Worm (Caenorhabditis elegans) whole organism, young adult: ENCODE measurements around the gene bath-10.

Experiments used
- B0035.1 ChIP-seq: sonication (generic microtip); optimal IDR thresholded peaks from 2 replicates; lab custom pipeline; 2016; ENCODE audit warnings: missing genetic modification characterization, mild to moderate bottlenecking, missing compliant biosample characterization, missing genotype, missing genetic modification reagents
- C06A6.2 ChIP-seq: fragments of 200-800 bp; sonication (Bioruptor generic); conservative IDR thresholded peaks from 2 replicates; pipeline ENCODE4 v1.3.6; 2022; ENCODE audit warnings: missing genetic modification characterization, missing compliant biosample characterization
- F22D6.2 ChIP-seq: sonication (generic microtip); optimal IDR thresholded peaks from 2 replicates; lab custom pipeline; 2016; ENCODE audit warnings: mild to moderate bottlenecking, missing genetic modification characterization, missing compliant biosample characterization
- F39B2.1 ChIP-seq: fragments of 200-800 bp; sonication (Bioruptor generic); IDR thresholded peaks from 2 replicates; pipeline ENCODE4 v1.3.6; 2022; ENCODE audit warnings: missing genetic modification reagents, missing genetic modification characterization, missing compliant biosample characterization
- F55B11.4 ChIP-seq: sonication (generic microtip); optimal IDR thresholded peaks from 2 replicates; lab custom pipeline; 2016; ENCODE audit warnings: missing compliant biosample characterization, missing genetic modification characterization, borderline replicate concordance; ENCODE audit not compliant: insufficient read depth
- K11D2.4 ChIP-seq: fragments of 200-800 bp; sonication (Bioruptor generic); IDR thresholded peaks from 2 replicates; pipeline ENCODE4 v1.3.6; 2022; ENCODE audit warnings: missing genetic modification reagents, missing genetic modification characterization, missing compliant biosample characterization
- Y53G8AR.9 ChIP-seq: fragments of 200-800 bp; sonication (Bioruptor generic); conservative IDR thresholded peaks from 2 replicates; pipeline ENCODE4 v1.3.6; 2022; ENCODE audit warnings: missing genetic modification reagents, missing genetic modification characterization, missing compliant biosample characterization
- Y79H2A.3 ChIP-seq: fragments of 200-800 bp; sonication (Bioruptor generic); conservative IDR thresholded peaks from 2 replicates; pipeline ENCODE4 v1.3.6; 2022; ENCODE audit warnings: missing genetic modification reagents, missing genetic modification characterization, missing compliant biosample characterization
- aptf-3 ChIP-seq: fragments of 200-800 bp; sonication (Bioruptor generic); IDR thresholded peaks from 2 replicates; pipeline ENCODE4 v1.3.6; 2022; ENCODE audit warnings: missing genetic modification characterization, missing compliant biosample characterization
- atf-7 ChIP-seq: sonication (generic microtip); optimal IDR thresholded peaks from 2 replicates; lab custom pipeline; 2017; ENCODE audit warnings: mild to moderate bottlenecking, missing genetic modification characterization, missing compliant biosample characterization
- athp-1 ChIP-seq: sonication (generic microtip); optimal IDR thresholded peaks from 2 replicates; lab custom pipeline; 2017; ENCODE audit warnings: mild to moderate bottlenecking, missing genetic modification characterization, missing compliant biosample characterization
- attf-5 ChIP-seq: fragments of 200-800 bp; sonication (Bioruptor generic); optimal IDR thresholded peaks from 2 replicates; lab custom pipeline; 2018; ENCODE audit warnings: mild to moderate bottlenecking, missing genetic modification characterization, missing compliant biosample characterization
- attf-6 ChIP-seq: fragments of 200-800 bp; sonication (Bioruptor generic); IDR thresholded peaks from 2 replicates; pipeline ENCODE4 v1.3.6; 2022; ENCODE audit warnings: missing genetic modification reagents, missing genetic modification characterization, missing compliant biosample characterization
- bed-2 ChIP-seq: fragments of 200-800 bp; sonication (Bioruptor generic); IDR thresholded peaks from 2 replicates; pipeline ENCODE4 v1.3.6; 2022; ENCODE audit warnings: missing genetic modification reagents, missing genetic modification characterization, missing compliant biosample characterization
- cebp-1 ChIP-seq, 2 experiments: fragments of 200-800 bp in 1 of 2; sonication (Bioruptor generic) in 1 of 2; sonication (generic microtip) in 1 of 2; IDR thresholded peaks in 1 of 2; optimal IDR thresholded peaks in 1 of 2; 2 replicates each; pipeline versions ENCODE4 v1.3.6 to Lab custom; 2017 to 2022; ENCODE audit warnings: missing compliant biosample characterization in 2 of 2, missing genetic modification characterization in 2 of 2, mild to moderate bottlenecking in 1 of 2, missing genetic modification reagents in 1 of 2, moderate library complexity in 1 of 2
- ceh-100 ChIP-seq: fragments of 200-800 bp; sonication (Bioruptor generic); IDR thresholded peaks from 2 replicates; pipeline ENCODE4 v1.3.6; 2022; ENCODE audit warnings: missing genetic modification reagents, missing genetic modification characterization, missing compliant biosample characterization
- ceh-27 ChIP-seq: fragments of 200-800 bp; sonication (Bioruptor generic); optimal IDR thresholded peaks from 2 replicates; lab custom pipeline; 2018; ENCODE audit warnings: mild to moderate bottlenecking, missing genetic modification characterization, moderate library complexity, missing compliant biosample characterization
- ceh-91 ChIP-seq: fragments of 200-800 bp; sonication (Bioruptor generic); IDR thresholded peaks from 2 replicates; pipeline ENCODE4 v1.3.6; 2022; ENCODE audit warnings: missing genetic modification reagents, missing genetic modification characterization, missing compliant biosample characterization
- dpl-1 ChIP-seq: fragments of 150-350 bp; optimal IDR thresholded peaks from 2 replicates; lab custom pipeline; 2014; ENCODE audit warnings: missing biosample characterization, missing genetic modification reagents, missing genetic modification characterization
- ekl-4 ChIP-seq: fragments of 200-800 bp; sonication (Bioruptor generic); IDR thresholded peaks from 2 replicates; pipeline ENCODE4 v1.3.6; 2022; ENCODE audit warnings: missing genetic modification reagents, missing genetic modification characterization, missing compliant biosample characterization
- fkh-3 ChIP-seq: sonication (generic microtip); optimal IDR thresholded peaks from 2 replicates; lab custom pipeline; 2016; ENCODE audit warnings: mild to moderate bottlenecking, missing genetic modification characterization, missing compliant biosample characterization
- gei-17 ChIP-seq: fragments of 200-800 bp; sonication (Bioruptor generic); optimal IDR thresholded peaks from 2 replicates; lab custom pipeline; 2018; ENCODE audit warnings: mild to moderate bottlenecking, missing genetic modification characterization, missing compliant biosample characterization
- him-1 ChIP-seq: sonication (generic microtip); optimal IDR thresholded peaks from 2 replicates; lab custom pipeline; 2016; ENCODE audit warnings: missing genotype, missing genetic modification reagents, missing genetic modification characterization, missing compliant biosample characterization
- hlh-26 ChIP-seq: fragments of 200-800 bp; sonication (Bioruptor generic); conservative IDR thresholded peaks from 2 replicates; pipeline ENCODE4 v1.3.6; 2022; ENCODE audit warnings: missing genetic modification reagents, missing genetic modification characterization, missing compliant biosample characterization
- hmg-1.2 ChIP-seq: fragments of 200-800 bp; sonication (Bioruptor generic); IDR thresholded peaks from 2 replicates; pipeline ENCODE4 v1.3.6; 2022; ENCODE audit warnings: missing genetic modification reagents, missing genetic modification characterization, missing compliant biosample characterization
- hsf-1 ChIP-seq: fragments of 200-800 bp; sonication (Bioruptor generic); IDR thresholded peaks from 2 replicates; pipeline ENCODE4 v1.3.6; 2022; ENCODE audit warnings: missing genetic modification reagents, missing genetic modification characterization, missing compliant biosample characterization
- lag-1 ChIP-seq: fragments of 200-800 bp; sonication (Bioruptor generic); IDR thresholded peaks from 2 replicates; pipeline ENCODE4 v1.3.6; 2022; ENCODE audit warnings: missing genetic modification reagents, missing genetic modification characterization, missing compliant biosample characterization
- let-526 ChIP-seq: fragments of 200-800 bp; sonication (Bioruptor generic); IDR thresholded peaks from 2 replicates; pipeline ENCODE4 v1.3.6; 2022; ENCODE audit warnings: missing genetic modification reagents, missing genetic modification characterization, missing compliant biosample characterization
- lin-35 ChIP-seq, 3 experiments: fragments of 150-350 bp in 2 of 3; sonication (generic microtip) in 1 of 3; optimal IDR thresholded peaks; 2 replicates each; lab custom pipeline; 2014 to 2018; ENCODE audit warnings: missing biosample characterization in 3 of 3, missing genetic modification characterization in 3 of 3, missing genetic modification reagents in 3 of 3
- mes-4 ChIP-seq: sonication (generic microtip); optimal IDR thresholded peaks from 2 replicates; lab custom pipeline; 2016; ENCODE audit warnings: missing genotype, missing genetic modification characterization, missing compliant biosample characterization
- nfya-2 ChIP-seq: fragments of 200-800 bp; sonication (Bioruptor generic); IDR thresholded peaks from 2 replicates; pipeline ENCODE4 v1.3.6; 2022; ENCODE audit warnings: missing genetic modification reagents, missing genetic modification characterization, missing compliant biosample characterization
- nhr-120 ChIP-seq: fragments of 200-800 bp; sonication (Bioruptor generic); IDR thresholded peaks from 2 replicates; pipeline ENCODE4 v1.3.6; 2022; ENCODE audit warnings: missing genetic modification characterization, missing compliant biosample characterization
- nhr-179 ChIP-seq: sonication (generic microtip); optimal IDR thresholded peaks from 2 replicates; lab custom pipeline; 2016; ENCODE audit warnings: mild to moderate bottlenecking, missing genetic modification characterization, missing compliant biosample characterization
- pbrm-1 ChIP-seq: fragments of 200-800 bp; sonication (Bioruptor generic); IDR thresholded peaks from 2 replicates; pipeline ENCODE4 v1.3.6; 2022; ENCODE audit warnings: missing genetic modification reagents, missing genetic modification characterization, missing compliant biosample characterization
- snpc-1.1 ChIP-seq: sonication (generic microtip); optimal IDR thresholded peaks from 2 replicates; lab custom pipeline; 2017; ENCODE audit warnings: missing genetic modification characterization, mild to moderate bottlenecking, missing compliant biosample characterization, antibody characterized with exemption, moderate library complexity, missing genotype, missing genetic modification reagents; ENCODE audit not compliant: insufficient read depth
- snpc-4 ChIP-seq, 5 experiments: fragments of 150-350 bp in 1 of 5; sonication (generic microtip) in 4 of 5; optimal IDR thresholded peaks; 2 replicates each; lab custom pipeline; 2014 to 2018; ENCODE audit warnings: missing genetic modification characterization in 5 of 5, missing biosample characterization in 3 of 5, antibody characterized with exemption in 2 of 5, mild to moderate bottlenecking in 2 of 5, missing compliant biosample characterization in 2 of 5, missing genotype in 2 of 5, moderate library complexity in 2 of 5, missing genetic modification reagents in 1 of 5
- sptf-2 ChIP-seq: fragments of 200-800 bp; sonication (Bioruptor generic); optimal IDR thresholded peaks from 2 replicates; lab custom pipeline; 2018; ENCODE audit warnings: mild to moderate bottlenecking, missing genetic modification characterization, missing compliant biosample characterization
- tbp1 ChIP-seq: fragments of 200-800 bp; sonication (Bioruptor generic); optimal IDR thresholded peaks from 2 replicates; lab custom pipeline; 2018; ENCODE audit warnings: mild to moderate bottlenecking, missing genetic modification characterization, missing compliant biosample characterization
- tbx-9 ChIP-seq: sonication (generic microtip); optimal IDR thresholded peaks from 2 replicates; lab custom pipeline; 2016; ENCODE audit warnings: borderline replicate concordance, missing genetic modification characterization, inconsistent platforms, missing compliant biosample characterization
- tlf-1 ChIP-seq: fragments of 200-800 bp; sonication (Bioruptor generic); optimal IDR thresholded peaks from 2 replicates; lab custom pipeline; 2018; ENCODE audit warnings: mild to moderate bottlenecking, missing genetic modification characterization, missing compliant biosample characterization
- xnd-1 ChIP-seq: sonication (generic microtip); optimal IDR thresholded peaks from 2 replicates; lab custom pipeline; 2016; ENCODE audit warnings: missing genotype, missing genetic modification reagents, missing genetic modification characterization, missing compliant biosample characterization
- zim-3 ChIP-seq: sonication (generic microtip); optimal IDR thresholded peaks from 2 replicates; lab custom pipeline; 2017; ENCODE audit warnings: mild to moderate bottlenecking, missing genetic modification characterization, moderate library complexity, missing compliant biosample characterization
- ztf-22 ChIP-seq: fragments of 200-800 bp; sonication (Bioruptor generic); optimal IDR thresholded peaks from 2 replicates; lab custom pipeline; 2018; ENCODE audit warnings: mild to moderate bottlenecking, missing genetic modification characterization, moderate library complexity, missing compliant biosample characterization
- ztf-3 ChIP-seq: fragments of 200-800 bp; sonication (Bioruptor generic); optimal IDR thresholded peaks from 2 replicates; lab custom pipeline; 2018; ENCODE audit warnings: mild to moderate bottlenecking, missing genetic modification characterization, missing compliant biosample characterization
- ztf-6 ChIP-seq: fragments of 200-800 bp; sonication (Bioruptor generic); IDR thresholded peaks from 2 replicates; pipeline ENCODE4 v1.3.6; 2022; ENCODE audit warnings: missing genetic modification reagents, missing genetic modification characterization, missing compliant biosample characterization

bath-10 gene

ce11 chrII:3374779-3375178, at the start of gene bath-10:
TSS of gene bath-10 (plus strand) at chrII:3375079.
- no peak for TF ChIP-seq attf-5 (GFP tag; lab: Kevin White, UChicago)
- TF ChIP-seq let-526 (GFP tag; lab: Robert Waterston, UW) = no peak
- TF ChIP-seq ceh-91 = no peak
- no peak for TF ChIP-seq Y79H2A.3 (GFP tag; lab: Robert Waterston, UW)
- no peak for TF ChIP-seq aptf-3 (GFP tag; lab: Robert Waterston, UW)
- no peak for TF ChIP-seq hlh-26 (GFP tag; lab: Robert Waterston, UW)
- TF ChIP-seq atf-7 (tag; lab: Kevin White, UChicago) = no peak

- no peak for TF ChIP-seq ztf-3 (GFP tag; lab: Kevin White, UChicago)
- TF ChIP-seq B0035.1 (tag; lab: Kevin White, UChicago) = no peak
- no peak for TF ChIP-seq sptf-2
- TF ChIP-seq hmg-1.2 (GFP tag; lab: Robert Waterston, UW) = no peak
- no peak for TF ChIP-seq hsf-1 (GFP tag; lab: Robert Waterston, UW)
- no peak for TF ChIP-seq athp-1 (tag; lab: Kevin White, UChicago)
- TF ChIP-seq ceh-27 = no peak
- TF ChIP-seq ztf-6 (GFP tag; lab: Robert Waterston, UW) = no peak
- TF ChIP-seq cebp-1 (GFP tag; IDR thresholded peaks at IDR 0.05; lab: Robert Waterston, UW) = no peak
- TF ChIP-seq cebp-1 (tag; optimal IDR thresholded peaks at IDR 0.05; lab: Kevin White, UChicago) = no peak
- TF ChIP-seq xnd-1 (tag; lab: Kevin White, UChicago) = no peak
- no peak for TF ChIP-seq ztf-22 (GFP tag; lab: Kevin White, UChicago)
- no peak for TF ChIP-seq him-1 (tag; lab: Kevin White, UChicago)
- no peak for TF ChIP-seq lag-1
- TF ChIP-seq ekl-4 (GFP tag; lab: Robert Waterston, UW) = no peak
- TF ChIP-seq Y53G8AR.9 = no peak
- TF ChIP-seq snpc-1.1 = no peak
- TF ChIP-seq nhr-179 (tag; lab: Kevin White, UChicago) = no peak
- TF ChIP-seq snpc-4 (GFP tag; optimal IDR thresholded peaks at IDR 0.05; lab: Kevin White, UChicago) = no peak
- no peak for TF ChIP-seq snpc-4 (tag; optimal IDR thresholded peaks at IDR 0.05; lab: Kevin White, UChicago)
- no peak for TF ChIP-seq fkh-3 (tag; lab: Kevin White, UChicago)
- no peak for TF ChIP-seq mes-4
These were observed 47.8 kb upstream of the bath-10 start, which contains the start of gene Y46D2A.3 for ce11 chrII:3327104-3327503. TSS of gene Y46D2A.3 (minus strand) at chrII:3327204.

- TF ChIP-seq tbx-9 (tag; lab: Kevin White, UChicago) = no peak
- TF ChIP-seq ztf-3 (GFP tag; lab: Kevin White, UChicago) = no peak
- TF ChIP-seq pbrm-1 (GFP tag; lab: Robert Waterston, UW) = no peak
- TF ChIP-seq nhr-120 = no peak
- TF ChIP-seq tbp1 (GFP tag; lab: Kevin White, UChicago) = no peak
- no peak for TF ChIP-seq F22D6.2 (tag; lab: Kevin White, UChicago)
- no peak for TF ChIP-seq him-1 (tag; lab: Kevin White, UChicago)
- no peak for TF ChIP-seq zim-3 (tag; lab: Kevin White, UChicago)
These were observed 42.8 kb upstream of the bath-10 start, which contains the start of gene irld-27 for ce11 chrII:3332039-3332438. TSS of gene irld-27 (plus strand) at chrII:3332339.

- TF ChIP-seq ztf-22 (GFP tag; lab: Kevin White, UChicago) = no peak
- TF ChIP-seq F39B2.1 (GFP tag; lab: Robert Waterston, UW) = no peak
- no peak for TF ChIP-seq gei-17 (GFP tag; lab: Kevin White, UChicago)
- TF ChIP-seq attf-6 (GFP tag; lab: Robert Waterston, UW) = no peak
- no peak for TF ChIP-seq lin-35 (GFP tag; optimal IDR thresholded peaks at IDR 0.05; lab: Kevin White, UChicago)
- no peak for TF ChIP-seq tlf-1 (GFP tag; lab: Kevin White, UChicago)
- no peak for TF ChIP-seq C06A6.2 (GFP tag; lab: Robert Waterston, UW)
- no peak for TF ChIP-seq K11D2.4 (GFP tag; lab: Robert Waterston, UW)
- no peak for TF ChIP-seq F55B11.4 (tag; lab: Kevin White, UChicago)
- no peak for TF ChIP-seq bed-2 (GFP tag; lab: Robert Waterston, UW)
- no peak for TF ChIP-seq ceh-100 (GFP tag; lab: Robert Waterston, UW)
- TF ChIP-seq nfya-2 (GFP tag; lab: Robert Waterston, UW) = no peak
- no peak for TF ChIP-seq dpl-1 (GFP tag; lab: Kevin White, UChicago)
These were observed 37.8 kb upstream of the bath-10 start, which contains the start of gene F14D2.19 for ce11 chrII:3337039-3337438. TSS of gene F14D2.19 (minus strand) at chrII:3337139.
